Worm (Caenorhabditis elegans) whole organism, early embryonic: Measurements from ENCODE around the gene sdz-11.

ENCODE experiments used
- B0310.2 ChIP-seq: sonication (generic microtip); optimal IDR thresholded peaks from 2 replicates; lab custom pipeline; 2016; ENCODE audit warnings: mild to moderate bottlenecking, missing genetic modification characterization, missing compliant biosample characterization
- F13C5.2 ChIP-seq: sonication (generic microtip); optimal IDR thresholded peaks from 2 replicates; lab custom pipeline; 2017; ENCODE audit warnings: mild to moderate bottlenecking, missing genetic modification characterization, inconsistent platforms, missing compliant biosample characterization
- aly-1 ChIP-seq: sonication (generic microtip); optimal IDR thresholded peaks from 2 replicates; lab custom pipeline; 2016; ENCODE audit warnings: missing genetic modification characterization, missing compliant biosample characterization
- ama-1 ChIP-seq: fragments of 150-350 bp; optimal IDR thresholded peaks from 2 replicates; lab custom pipeline; 2014
- ceh-13 ChIP-seq: fragments of 200-800 bp; sonication (Bioruptor generic); optimal IDR thresholded peaks from 2 replicates; lab custom pipeline; 2018; ENCODE audit warnings: mild to moderate bottlenecking, missing genetic modification characterization, missing compliant biosample characterization
- ceh-36 ChIP-seq: sonication (generic microtip); optimal IDR thresholded peaks from 2 replicates; lab custom pipeline; 2016; ENCODE audit warnings: missing genetic modification characterization, inconsistent platforms, missing compliant biosample characterization
- ets-7 ChIP-seq: sonication (generic microtip); optimal IDR thresholded peaks from 2 replicates; lab custom pipeline; 2016; ENCODE audit warnings: missing genotype, missing genetic modification characterization, missing compliant biosample characterization
- flt-1 ChIP-seq: fragments of 200-800 bp; sonication (Bioruptor generic); IDR thresholded peaks from 2 replicates; pipeline ENCODE4 v1.3.6; 2022; ENCODE audit warnings: missing genetic modification characterization, missing compliant biosample characterization
- hmbx-1 ChIP-seq: sonication (generic microtip); optimal IDR thresholded peaks from 2 replicates; lab custom pipeline; 2016; ENCODE audit warnings: mild to moderate bottlenecking, missing genetic modification characterization, missing compliant biosample characterization
- hmg-4 ChIP-seq: fragments of 200-800 bp; sonication (Bioruptor generic); optimal IDR thresholded peaks from 2 replicates; lab custom pipeline; 2018; ENCODE audit warnings: mild to moderate bottlenecking, missing genetic modification characterization, missing compliant biosample characterization
- hnd-1 ChIP-seq: sonication (generic microtip); optimal IDR thresholded peaks from 2 replicates; lab custom pipeline; 2016; ENCODE audit warnings: missing genetic modification characterization, missing compliant biosample characterization
- pes-1 ChIP-seq: fragments of 200-800 bp; sonication (Bioruptor generic); IDR thresholded peaks from 2 replicates; pipeline ENCODE4 v1.3.6; 2022; ENCODE audit warnings: missing genetic modification reagents, missing genetic modification characterization, missing compliant biosample characterization
- scrt-1 ChIP-seq: fragments of 200-800 bp; sonication (Bioruptor generic); IDR thresholded peaks from 2 replicates; pipeline ENCODE4 v1.3.6; 2022; ENCODE audit warnings: missing genetic modification characterization, missing compliant biosample characterization
- sea-1 ChIP-seq: fragments of 200-800 bp; sonication (Bioruptor generic); conservative IDR thresholded peaks from 2 replicates; pipeline ENCODE4 v1.3.6; 2022; ENCODE audit warnings: missing genetic modification characterization, missing compliant biosample characterization
- tbx-11 ChIP-seq: fragments of 200-800 bp; sonication (Bioruptor generic); IDR thresholded peaks from 2 replicates; pipeline ENCODE4 v1.3.6; 2022; ENCODE audit warnings: missing genetic modification characterization, missing compliant biosample characterization
- tbx-37 ChIP-seq: fragments of 200-800 bp; sonication (Bioruptor generic); conservative IDR thresholded peaks from 2 replicates; pipeline ENCODE4 v1.3.6; 2022; ENCODE audit warnings: missing genetic modification reagents, missing genetic modification characterization, missing compliant biosample characterization
- tra-4 ChIP-seq: sonication (generic microtip); optimal IDR thresholded peaks from 2 replicates; lab custom pipeline; 2017; ENCODE audit warnings: missing genetic modification characterization, missing compliant biosample characterization

Gene sdz-11

DNA sequence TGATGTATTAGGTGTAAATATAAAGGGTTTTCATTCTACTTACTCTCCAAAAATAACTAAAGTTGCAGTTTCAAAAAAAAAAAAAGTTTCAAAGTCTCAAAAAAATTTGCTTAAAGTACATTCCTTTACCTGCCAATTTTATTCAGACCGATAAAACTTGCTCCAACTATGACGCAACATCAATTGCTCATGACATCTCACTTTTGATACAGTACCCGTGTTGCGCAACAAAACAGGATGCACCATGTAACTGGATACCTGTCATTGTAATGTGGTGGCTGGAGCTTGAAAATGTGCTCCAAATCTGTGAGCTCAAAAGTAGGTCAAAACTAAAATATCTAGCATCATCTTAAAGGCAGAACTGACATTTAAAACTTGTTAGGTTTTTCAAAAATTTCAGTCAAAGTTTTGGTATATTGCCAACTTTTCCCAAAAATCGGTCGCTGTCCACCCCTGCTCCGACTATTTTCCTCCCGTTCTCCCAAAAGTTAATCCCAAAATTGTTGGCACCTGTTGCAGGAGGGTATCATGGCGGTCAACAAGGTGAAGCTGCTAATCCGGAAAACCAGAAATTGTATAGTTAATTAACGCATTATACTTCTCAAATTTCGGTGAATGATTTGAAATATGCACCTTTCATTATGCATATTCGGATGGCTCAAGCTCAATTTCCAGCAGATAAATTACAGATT lies 30.4 kb upstream of the sdz-11 start, which contains the start of gene T24E12.2:
TSS of gene T24E12.2 (plus strand) at position 642 of the 692 bp plus-strand sequence.
- TF ChIP-seq hnd-1 (tag; lab: Kevin White, UChicago) (no peak), pes-1 (no peak), tbx-37 (no peak), ceh-13 (no peak), ets-7 (tag; lab: Kevin White, UChicago) (no peak), hmbx-1 (tag; lab: Kevin White, UChicago) (no peak), sea-1 (GFP tag; lab: Robert Waterston, UW) (no peak), scrt-1 (GFP tag; lab: Robert Waterston, UW) (no peak), tbx-11 (GFP tag; lab: Robert Waterston, UW) (no peak), tra-4 (tag; lab: Kevin White, UChicago) (no peak), aly-1 (tag; lab: Kevin White, UChicago) (no peak)

DNA sequence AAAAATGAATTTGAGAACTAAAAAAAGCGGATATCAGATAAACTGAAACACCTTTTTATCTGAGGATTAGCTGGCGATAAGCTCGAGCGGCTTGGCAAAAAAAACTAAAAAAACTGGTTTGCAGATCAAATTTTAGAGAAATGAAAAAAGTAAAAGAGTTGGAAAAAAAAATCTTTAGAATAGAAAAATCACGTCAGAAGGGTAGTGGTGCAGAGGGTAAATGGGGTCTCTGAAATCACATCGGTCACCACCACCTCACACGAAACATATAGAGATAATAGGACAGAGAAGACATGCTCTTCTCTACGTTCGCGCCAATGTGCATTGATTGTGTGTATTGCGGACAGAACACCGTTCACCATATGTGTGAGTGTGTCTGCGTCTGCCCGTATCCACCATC lies 29.2 kb upstream of the sdz-11 start:
- TF ChIP-seq scrt-1 (GFP tag; lab: Robert Waterston, UW): no peak
- no peak for TF ChIP-seq B0310.2 (tag; lab: Kevin White, UChicago)
- no peak for TF ChIP-seq aly-1 (tag; lab: Kevin White, UChicago)
- no peak for TF ChIP-seq pes-1
- TF ChIP-seq hnd-1 (tag; lab: Kevin White, UChicago): no peak
- TF ChIP-seq tra-4 (tag; lab: Kevin White, UChicago): no peak
- TF ChIP-seq ceh-36 (tag; lab: Kevin White, UChicago): no peak
- TF ChIP-seq F13C5.2 (tag; lab: Kevin White, UChicago): no peak
- no peak for TF ChIP-seq flt-1
- no peak for TF ChIP-seq hmbx-1 (tag; lab: Kevin White, UChicago)
- TF ChIP-seq ama-1 (lab: Kevin White, UChicago): no peak

DNA sequence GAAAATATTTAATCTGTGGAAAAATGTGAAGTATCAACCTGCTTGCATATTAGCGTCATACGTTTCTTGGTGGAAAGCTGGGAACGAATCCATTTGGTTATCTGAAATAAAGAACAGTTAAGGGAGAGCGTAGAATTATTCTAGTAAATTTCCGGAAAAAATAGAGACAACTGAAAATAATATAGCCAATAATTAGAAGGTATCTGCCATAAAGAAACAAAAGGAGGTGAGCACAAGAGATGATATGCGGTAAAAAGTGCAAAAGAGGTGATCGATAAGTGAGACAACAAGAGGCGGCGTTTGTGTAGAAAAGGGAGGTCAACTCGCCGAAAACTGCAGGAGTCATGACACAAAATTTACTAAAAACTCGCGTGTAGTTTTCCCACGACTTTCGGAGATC lies 27.4 kb upstream of the sdz-11 start, which contains the start of gene T24E12.11:
TSS of gene T24E12.11 (minus strand) at position 101 of the 400 bp plus-strand sequence.
- TF ChIP-seq B0310.2 (tag; lab: Kevin White, UChicago) (no peak), F13C5.2 (tag; lab: Kevin White, UChicago) (no peak), tbx-11 (GFP tag; lab: Robert Waterston, UW) (no peak), ceh-13 (no peak), ets-7 (tag; lab: Kevin White, UChicago) (no peak), aly-1 (tag; lab: Kevin White, UChicago) (no peak), hmbx-1 (tag; lab: Kevin White, UChicago) (no peak)

DNA sequence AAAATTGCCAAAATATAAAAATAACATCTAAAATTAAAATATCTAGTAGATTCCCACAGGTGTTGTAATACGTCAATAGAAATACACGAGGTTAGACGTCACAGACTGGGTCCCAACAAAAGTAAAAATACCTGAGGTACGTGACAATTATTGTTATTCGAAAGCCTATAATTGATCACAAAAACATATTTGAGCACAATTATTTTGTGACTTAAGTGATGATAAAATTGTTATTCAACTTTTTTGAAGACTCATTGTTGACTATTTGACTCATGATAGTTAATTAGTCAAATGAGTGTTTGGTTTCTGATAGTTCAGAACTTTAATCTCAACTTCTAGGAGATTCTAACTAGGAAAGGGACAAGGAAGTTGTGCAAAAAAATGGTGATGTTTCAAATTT lies 25.7 kb upstream of the sdz-11 start:
- TF ChIP-seq ceh-13 (no peak), F13C5.2 (tag; lab: Kevin White, UChicago) (no peak), aly-1 (tag; lab: Kevin White, UChicago) (no peak), scrt-1 (GFP tag; lab: Robert Waterston, UW) (no peak), flt-1 (no peak), hnd-1 (tag; lab: Kevin White, UChicago) (no peak), pes-1 (no peak), hmbx-1 (tag; lab: Kevin White, UChicago) (no peak), B0310.2 (tag; lab: Kevin White, UChicago) (no peak), ama-1 (lab: Kevin White, UChicago) (no peak), sea-1 (GFP tag; lab: Robert Waterston, UW) (no peak), tbx-37 (no peak), ceh-36 (tag; lab: Kevin White, UChicago) (no peak), tbx-11 (GFP tag; lab: Robert Waterston, UW) (no peak), hmg-4 (GFP tag; lab: Kevin White, UChicago) (no peak), ets-7 (tag; lab: Kevin White, UChicago) (no peak), tra-4 (tag; lab: Kevin White, UChicago) (no peak)

DNA sequence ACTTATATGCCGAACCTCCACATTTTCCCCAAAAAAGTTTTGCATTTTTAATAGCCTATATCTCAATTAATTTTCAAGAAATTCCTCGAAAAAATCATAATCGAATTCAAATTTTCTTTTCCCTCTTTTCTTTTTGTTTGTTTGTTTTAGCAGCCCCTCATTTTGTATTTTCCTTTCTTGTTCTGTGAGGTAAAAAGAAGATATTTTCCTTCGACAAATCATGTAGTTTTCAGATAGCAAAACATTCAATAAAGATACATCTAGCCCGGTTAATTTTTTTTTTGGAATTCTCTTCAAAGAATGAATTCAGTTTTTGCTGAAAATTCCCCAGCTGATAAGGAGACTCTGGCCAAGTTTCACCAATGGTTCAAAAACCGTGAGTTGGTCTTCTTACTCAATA lies 23.6 kb upstream of the sdz-11 start, which contains the start of gene T24E12.3:
TSS of gene T24E12.3 (plus strand) at position 301 of the 400 bp plus-strand sequence.
- TF ChIP-seq tbx-37 (no peak), sea-1 (GFP tag; lab: Robert Waterston, UW) (no peak), tra-4 (tag; lab: Kevin White, UChicago) (no peak), flt-1 (no peak), F13C5.2 (tag; lab: Kevin White, UChicago) (no peak), ets-7 (tag; lab: Kevin White, UChicago) (no peak), hmbx-1 (tag; lab: Kevin White, UChicago) (no peak), ceh-36 (tag; lab: Kevin White, UChicago) (no peak), tbx-11 (GFP tag; lab: Robert Waterston, UW) (no peak), ama-1 (lab: Kevin White, UChicago) (no peak), scrt-1 (GFP tag; lab: Robert Waterston, UW) (no peak), hmg-4 (GFP tag; lab: Kevin White, UChicago) (no peak), pes-1 (no peak), ceh-13 (no peak), hnd-1 (tag; lab: Kevin White, UChicago) (no peak), aly-1 (tag; lab: Kevin White, UChicago) (no peak)

DNA sequence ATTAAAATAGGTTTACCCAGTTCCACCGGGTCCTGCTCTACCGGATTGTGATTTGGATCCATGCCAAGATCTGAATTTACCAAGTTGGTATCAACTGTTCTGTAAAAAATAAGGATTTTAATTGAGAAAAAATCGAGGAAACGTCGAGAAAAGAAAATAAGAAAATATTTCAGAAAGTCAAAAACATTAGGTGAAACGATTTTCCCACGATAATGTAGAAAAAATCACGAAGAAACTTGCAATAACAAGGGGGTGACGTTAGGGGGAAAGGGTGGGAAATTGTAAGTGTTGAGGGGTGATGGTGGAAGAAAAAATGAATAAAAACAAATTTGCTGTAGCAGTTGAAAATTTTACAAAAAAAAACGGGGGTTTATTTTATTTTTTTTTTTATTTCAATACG lies 21.0 kb upstream of the sdz-11 start, which contains the start of gene T24E12.10:
TSS of gene T24E12.10 (minus strand) at position 101 of the 400 bp plus-strand sequence.
- TF ChIP-seq hmbx-1 (tag; lab: Kevin White, UChicago) (no peak), ceh-36 (tag; lab: Kevin White, UChicago) (no peak), tbx-37 (no peak), tra-4 (tag; lab: Kevin White, UChicago) (no peak), hnd-1 (tag; lab: Kevin White, UChicago) (no peak), ets-7 (tag; lab: Kevin White, UChicago) (no peak)

DNA sequence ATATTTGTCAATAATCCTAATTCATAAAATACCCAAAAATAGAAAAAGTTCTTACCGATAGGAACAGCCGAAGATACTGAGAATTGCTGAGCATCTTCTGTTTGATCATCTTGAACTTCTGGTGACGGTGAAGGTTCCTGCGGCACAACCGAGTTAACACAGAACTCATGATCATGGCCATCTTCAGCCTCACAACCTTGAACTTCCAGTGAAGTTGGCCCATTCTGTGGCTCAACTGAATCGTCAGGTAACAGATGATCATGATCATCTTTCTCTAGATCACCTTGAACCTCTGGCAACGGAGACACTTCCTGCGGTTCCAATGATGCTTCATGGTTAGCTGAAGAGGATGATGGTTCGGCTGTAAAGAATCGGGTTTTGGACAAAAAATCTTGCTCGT lies 19.6 kb upstream of the sdz-11 start:
- TF ChIP-seq tbx-37 (no peak), ets-7 (tag; lab: Kevin White, UChicago) (no peak)
